Worm (Caenorhabditis elegans): ENCODE results near the gene skr-12.

DNA sequence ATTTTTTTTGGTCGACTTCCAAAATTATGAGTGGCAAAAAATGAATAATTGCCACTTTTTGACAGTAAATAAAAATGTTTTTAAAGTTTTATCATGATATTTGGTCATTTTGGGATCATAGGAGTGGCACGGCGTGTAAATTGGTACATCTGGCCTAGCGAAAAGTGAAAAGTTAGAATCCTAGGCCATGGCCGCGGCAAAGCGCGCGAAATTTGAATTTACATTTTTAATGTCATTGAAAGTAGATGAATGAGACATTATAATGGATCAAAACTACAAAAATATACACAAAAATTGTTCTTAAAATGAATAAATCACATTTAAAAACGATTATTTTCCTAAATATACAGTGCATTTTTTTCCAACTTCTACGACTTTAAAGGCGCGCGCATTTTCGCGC lies 40.6 kb upstream of the skr-12 start:
- TF ChIP-seq fos-1 (tag; optimal IDR thresholded peaks at IDR 0.05), result no peak
- TF ChIP-seq nhr-237 (tag; optimal IDR thresholded peaks at IDR 0.05), result no peak
- TF ChIP-seq set-16 (GFP tag; IDR thresholded peaks at IDR 0.05), result no peak
- no peak for TF ChIP-seq snpc-4 (tag; optimal IDR thresholded peaks at IDR 0.05)
- TF ChIP-seq unc-62 (GFP tag; optimal IDR thresholded peaks at IDR 0.05 in 1 of 2), result no peak
- TF ChIP-seq unc-62 (tag; optimal IDR thresholded peaks at IDR 0.05), result no peak
- no peak for TF ChIP-seq nhr-76 (tag; optimal IDR thresholded peaks at IDR 0.05)
- TF ChIP-seq ces-1 (GFP tag; optimal IDR thresholded peaks at IDR 0.05), result no peak

All from whole organism, L4 larva.